Fruit fly (Drosophila melanogaster) Kc167 (cell line): ENCODE results near the gene CG10959.

Experiments used
- Myc ChIP-seq: fragments of >200 bp; optimal IDR thresholded peaks from 2 replicates; lab custom pipeline; 2017; ENCODE audit warnings: missing external identifiers
- psq ChIP-seq: fragments of >200 bp; optimal IDR thresholded peaks from 2 replicates; lab custom pipeline; 2017; ENCODE audit warnings: missing external identifiers

DNA sequence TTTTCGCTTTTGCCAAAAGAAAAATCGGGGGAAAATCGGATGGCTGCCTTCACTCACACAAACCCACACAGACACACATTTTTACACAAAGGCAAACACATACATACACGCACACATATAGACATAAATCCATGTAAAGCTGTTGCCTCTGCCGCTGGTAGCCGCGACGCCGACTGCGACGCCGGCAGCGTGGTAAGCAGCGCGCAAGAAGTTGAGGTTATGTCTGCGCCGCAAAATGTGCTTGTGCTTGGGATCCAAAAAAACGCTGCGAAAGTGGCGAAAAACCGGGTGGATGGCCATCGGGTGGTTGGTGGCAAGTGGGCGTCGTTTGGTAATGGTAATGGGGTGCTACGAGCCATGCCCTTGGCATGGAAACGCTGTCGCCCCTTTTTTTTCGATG lies 31.3 kb downstream of the CG10959 start:
- no peak for TF ChIP-seq psq (lab: Kevin White, UChicago)
- TF ChIP-seq Myc (lab: Kevin White, UChicago), result no peak
